Worm (Caenorhabditis elegans) whole organism, L2 larva: Measurements from ENCODE around the gene dod-6.

ENCODE experiments used
- C34F6.9 ChIP-seq: fragments of 150-350 bp; optimal IDR thresholded peaks from 2 replicates; lab custom pipeline; 2014; ENCODE audit warnings: missing biosample characterization, missing genetic modification characterization
- F13H6.1 ChIP-seq: sonication (generic microtip); optimal IDR thresholded peaks from 2 replicates; lab custom pipeline; 2016; ENCODE audit warnings: missing genetic modification characterization, missing compliant biosample characterization
- R02D3.7 ChIP-seq: fragments of 150-350 bp; optimal IDR thresholded peaks from 2 replicates; lab custom pipeline; 2014; ENCODE audit warnings: missing biosample characterization, missing genetic modification characterization
- Y55F3AM.14 ChIP-seq: fragments of 200-800 bp; sonication (Bioruptor generic); optimal IDR thresholded peaks from 2 replicates; lab custom pipeline; 2018; ENCODE audit warnings: mild to moderate bottlenecking, missing genetic modification characterization, missing compliant biosample characterization
- ZK546.5 ChIP-seq: sonication (generic microtip); optimal IDR thresholded peaks from 2 replicates; lab custom pipeline; 2017; ENCODE audit warnings: missing biosample characterization, missing genetic modification characterization
- alr-1 ChIP-seq: fragments of 150-350 bp; optimal IDR thresholded peaks from 2 replicates; lab custom pipeline; 2014; ENCODE audit warnings: missing biosample characterization, missing genetic modification characterization
- aly-2 ChIP-seq: fragments of 150-350 bp; optimal IDR thresholded peaks from 2 replicates; lab custom pipeline; 2014; ENCODE audit warnings: missing biosample characterization, missing genetic modification characterization
- ama-1 ChIP-seq: fragments of 150-350 bp; optimal IDR thresholded peaks from 2 replicates; lab custom pipeline; 2018; ENCODE audit warnings: inconsistent platforms
- blmp-1 ChIP-seq: sonication (generic microtip); optimal IDR thresholded peaks from 2 replicates; lab custom pipeline; 2017; ENCODE audit warnings: missing genetic modification characterization, mild to moderate bottlenecking, missing compliant biosample characterization, antibody characterized with exemption, moderate library complexity; ENCODE audit not compliant: insufficient read depth
- ceh-16 ChIP-seq: fragments of 150-350 bp; optimal IDR thresholded peaks from 2 replicates; lab custom pipeline; 2014; ENCODE audit warnings: missing biosample characterization, missing genetic modification characterization
- ceh-82 ChIP-seq: fragments of 150-350 bp; optimal IDR thresholded peaks from 2 replicates; lab custom pipeline; 2014; ENCODE audit warnings: missing biosample characterization, missing genetic modification characterization
- crh-2 ChIP-seq: sonication (generic microtip); optimal IDR thresholded peaks from 2 replicates; lab custom pipeline; 2017; ENCODE audit warnings: missing biosample characterization, missing genetic modification characterization
- dmd-4 ChIP-seq: sonication (generic microtip); optimal IDR thresholded peaks from 2 replicates; lab custom pipeline; 2017; ENCODE audit warnings: missing biosample characterization, missing genetic modification characterization
- egl-27 ChIP-seq: sonication (generic microtip); optimal IDR thresholded peaks from 3 replicates; lab custom pipeline; 2017; ENCODE audit warnings: missing biosample characterization, missing genetic modification reagents, missing genetic modification characterization
- elt-1 ChIP-seq: fragments of 150-350 bp; optimal IDR thresholded peaks from 2 replicates; lab custom pipeline; 2014; ENCODE audit warnings: missing biosample characterization, missing genetic modification characterization
- elt-3 ChIP-seq: sonication (generic microtip); optimal IDR thresholded peaks from 2 replicates; lab custom pipeline; 2017; ENCODE audit warnings: missing biosample characterization, missing genetic modification characterization
- fos-1 ChIP-seq: fragments of 150-350 bp; optimal IDR thresholded peaks from 2 replicates; lab custom pipeline; 2014; ENCODE audit warnings: missing biosample characterization, missing genetic modification characterization
- gmeb-1 ChIP-seq: fragments of 150-350 bp; optimal IDR thresholded peaks from 2 replicates; lab custom pipeline; 2014; ENCODE audit warnings: missing biosample characterization, missing genetic modification characterization
- lin-11 ChIP-seq: fragments of 150-350 bp; sonication (generic microtip); optimal IDR thresholded peaks from 2 replicates; lab custom pipeline; 2014; ENCODE audit warnings: missing biosample characterization, missing genetic modification characterization, inconsistent platforms, mixed read lengths
- lin-13 ChIP-seq: fragments of 150-350 bp; optimal IDR thresholded peaks from 2 replicates; lab custom pipeline; 2014; ENCODE audit warnings: missing biosample characterization, missing genetic modification reagents, missing genetic modification characterization
- lin-39 ChIP-seq: fragments of 150-350 bp; optimal IDR thresholded peaks from 2 replicates; lab custom pipeline; 2014; ENCODE audit warnings: missing biosample characterization, missing genetic modification reagents, missing genetic modification characterization
- lsy-2 ChIP-seq, 2 experiments: fragments of 150-350 bp in 1 of 2; sonication (generic microtip) in 1 of 2; optimal IDR thresholded peaks; 2 replicates each; lab custom pipeline; 2014 to 2017; ENCODE audit warnings: missing biosample characterization in 2 of 2, missing genetic modification characterization in 2 of 2
- mab-5 ChIP-seq: fragments of 150-350 bp; optimal IDR thresholded peaks from 2 replicates; lab custom pipeline; 2014; ENCODE audit warnings: missing biosample characterization, missing genetic modification characterization
- mbf-1 ChIP-seq: sonication (generic microtip); optimal IDR thresholded peaks from 2 replicates; lab custom pipeline; 2017; ENCODE audit warnings: missing biosample characterization, missing genetic modification characterization
- mdl-1 ChIP-seq, 2 experiments: fragments of 150-350 bp in 1 of 2; sonication (generic microtip) in 1 of 2; optimal IDR thresholded peaks; 2 replicates each; lab custom pipeline; 2017; ENCODE audit warnings: missing biosample characterization in 2 of 2, missing genetic modification characterization in 2 of 2
- nhr-10 ChIP-seq: sonication (generic microtip); optimal IDR thresholded peaks from 2 replicates; lab custom pipeline; 2017; ENCODE audit warnings: missing biosample characterization, missing genetic modification characterization
- nhr-11 ChIP-seq: fragments of 150-350 bp; optimal IDR thresholded peaks from 2 replicates; lab custom pipeline; 2014; ENCODE audit warnings: missing biosample characterization, missing genetic modification characterization
- nhr-12 ChIP-seq: fragments of 150-350 bp; optimal IDR thresholded peaks from 2 replicates; lab custom pipeline; 2014; ENCODE audit warnings: missing biosample characterization, missing genetic modification characterization
- nhr-129 ChIP-seq: fragments of 150-350 bp; optimal IDR thresholded peaks from 2 replicates; lab custom pipeline; 2014; ENCODE audit warnings: missing biosample characterization, missing genetic modification characterization
- nhr-25 ChIP-seq: fragments of 150-350 bp; sonication (generic microtip); optimal IDR thresholded peaks from 3 replicates; lab custom pipeline; 2014; ENCODE audit warnings: missing biosample characterization, missing genetic modification characterization
- nhr-77 ChIP-seq: fragments of 150-350 bp; optimal IDR thresholded peaks from 2 replicates; lab custom pipeline; 2014; ENCODE audit warnings: missing biosample characterization, missing genetic modification characterization
- peb-1 ChIP-seq: fragments of 150-350 bp; optimal IDR thresholded peaks from 2 replicates; lab custom pipeline; 2014; ENCODE audit warnings: missing biosample characterization, missing genetic modification characterization
- sem-4 ChIP-seq: fragments of 150-350 bp; optimal IDR thresholded peaks from 2 replicates; lab custom pipeline; 2014; ENCODE audit warnings: missing biosample characterization, missing genetic modification reagents, missing genetic modification characterization
- skn-1 ChIP-seq: sonication (generic microtip); optimal IDR thresholded peaks from 2 replicates; lab custom pipeline; 2017; ENCODE audit warnings: missing biosample characterization, missing genetic modification characterization
- sma-9 ChIP-seq, 2 experiments: fragments of 150-350 bp in 1 of 2; sonication (generic microtip) in 1 of 2; optimal IDR thresholded peaks; 2 replicates each; lab custom pipeline; 2014 to 2016; ENCODE audit warnings: missing genetic modification characterization in 2 of 2, mild to moderate bottlenecking in 1 of 2, missing biosample characterization in 1 of 2, missing compliant biosample characterization in 1 of 2, missing genetic modification reagents in 1 of 2, moderate library complexity in 1 of 2
- snpc-4 ChIP-seq: fragments of 150-350 bp; optimal IDR thresholded peaks from 2 replicates; lab custom pipeline; 2014; ENCODE audit warnings: missing biosample characterization, missing genetic modification characterization
- unc-39 ChIP-seq: fragments of 150-350 bp; optimal IDR thresholded peaks from 2 replicates; lab custom pipeline; 2014; ENCODE audit warnings: missing biosample characterization, missing genetic modification characterization
- unc-55 ChIP-seq: fragments of 150-350 bp; sonication (generic microtip); optimal IDR thresholded peaks from 3 replicates; lab custom pipeline; 2014; ENCODE audit warnings: missing biosample characterization, missing genetic modification reagents, missing genetic modification characterization
- unc-62 ChIP-seq: fragments of 150-350 bp; optimal IDR thresholded peaks from 2 replicates; lab custom pipeline; 2014; ENCODE audit warnings: missing biosample characterization, missing genetic modification reagents, missing genetic modification characterization
- zag-1 ChIP-seq: fragments of 150-350 bp; optimal IDR thresholded peaks from 2 replicates; lab custom pipeline; 2014; ENCODE audit warnings: missing biosample characterization, missing genetic modification characterization
- ztf-1 ChIP-seq: fragments of 200-800 bp; sonication (Bioruptor generic); conservative IDR thresholded peaks from 2 replicates; pipeline ENCODE4 v1.3.6; 2022; ENCODE audit warnings: missing genetic modification characterization, missing compliant biosample characterization
- ztf-11 ChIP-seq: sonication (generic microtip); optimal IDR thresholded peaks from 2 replicates; lab custom pipeline; 2017; ENCODE audit warnings: missing biosample characterization, missing genetic modification characterization
- ztf-4 ChIP-seq: fragments of 150-350 bp; optimal IDR thresholded peaks from 2 replicates; lab custom pipeline; 2014; ENCODE audit warnings: missing biosample characterization, missing genetic modification characterization

dod-6 gene

ce11 chrIII:10199052-10199451, 1.5 kb downstream of the dod-6 start, which contains the start of gene T20G5.8:
Gene T20G5.8 (plus strand): TSS chrIII:10199352.
- TF ChIP-seq F13H6.1 (tag; lab: Kevin White, UChicago) = no peak
- no peak for TF ChIP-seq nhr-11
- TF ChIP-seq sem-4 (tag; lab: Kevin White, UChicago) = no peak
- TF ChIP-seq R02D3.7 = no peak
- TF ChIP-seq skn-1 (tag; lab: Kevin White, UChicago) = no peak
- no peak for TF ChIP-seq ztf-1 (GFP tag; lab: Robert Waterston, UW)
- TF ChIP-seq aly-2 = no peak
- no peak for TF ChIP-seq elt-1 (tag; lab: Kevin White, UChicago)
- no peak for TF ChIP-seq lsy-2 (tag; optimal IDR thresholded peaks at IDR 0.05; lab: Kevin White, UChicago)
- no peak for TF ChIP-seq ceh-82 (tag; lab: Kevin White, UChicago)

ce11 chrIII:10201235-10201634, 3.7 kb downstream of the dod-6 start, which contains the start of the genes T20G5.13 and T20G5.12:
Gene T20G5.13 (minus strand): TSS chrIII:10201335.
Gene T20G5.12 (plus strand): TSS chrIII:10201604.
- TF ChIP-seq ceh-82 (tag; lab: Kevin White, UChicago) (no peak), zag-1 (tag; lab: Kevin White, UChicago) (no peak), unc-62 (GFP tag; lab: Kevin White, UChicago) (no peak), C34F6.9 (tag; lab: Kevin White, UChicago) (no peak), R02D3.7 (no peak), lin-39 (no peak), ZK546.5 (no peak), nhr-12 (no peak), crh-2 (tag; lab: Kevin White, UChicago) (no peak), dmd-4 (tag; lab: Kevin White, UChicago) (no peak), snpc-4 (tag; lab: Kevin White, UChicago) (no peak), alr-1 (no peak)

ce11 chrIII:10202391-10202790, 4.9 kb downstream of the dod-6 start:
- TF ChIP-seq nhr-77 (tag; lab: Kevin White, UChicago) = no peak
- TF ChIP-seq gmeb-1 (tag; lab: Kevin White, UChicago) = no peak
- TF ChIP-seq ztf-11 (tag; lab: Kevin White, UChicago) = no peak
- no peak for TF ChIP-seq ama-1 (lab: Kevin White, UChicago)
- no peak for TF ChIP-seq egl-27 (tag; lab: Kevin White, UChicago)
- TF ChIP-seq alr-1 = no peak
- TF ChIP-seq peb-1 (tag; lab: Kevin White, UChicago) = no peak
- TF ChIP-seq nhr-12 = no peak
- no peak for TF ChIP-seq ceh-82 (tag; lab: Kevin White, UChicago)
- TF ChIP-seq ceh-16 = no peak
- no peak for TF ChIP-seq blmp-1 (tag; lab: Kevin White, UChicago)
- no peak for TF ChIP-seq mdl-1 (tag; optimal IDR thresholded peaks at IDR 0.05; lab: Kevin White, UChicago)
- no peak for TF ChIP-seq Y55F3AM.14 (GFP tag; lab: Kevin White, UChicago)
- TF ChIP-seq lin-13 = no peak
- TF ChIP-seq sma-9 (GFP tag; optimal IDR thresholded peaks at IDR 0.05; lab: Kevin White, UChicago) = no peak
- no peak for TF ChIP-seq sma-9 (tag; optimal IDR thresholded peaks at IDR 0.05; lab: Kevin White, UChicago)
- no peak for TF ChIP-seq nhr-25
- TF ChIP-seq crh-2 (tag; lab: Kevin White, UChicago) = no peak
- TF ChIP-seq unc-55 = no peak

ce11 chrIII:10202894-10203871, 5.7 kb downstream of the dod-6 start, which contains the start of gene chc-1:
Gene chc-1 (plus strand): TSS chrIII:10203821.
- TF ChIP-seq mbf-1 (tag; lab: Kevin White, UChicago) = no peak
- TF ChIP-seq unc-62 (GFP tag; lab: Kevin White, UChicago) = no peak
- TF ChIP-seq mdl-1 (tag; optimal IDR thresholded peaks at IDR 0.05; lab: Kevin White, UChicago) = no peak
- TF ChIP-seq skn-1 (tag; lab: Kevin White, UChicago) = no peak
- TF ChIP-seq nhr-10 = no peak
- TF ChIP-seq ztf-4 (tag; lab: Kevin White, UChicago) = no peak
- TF ChIP-seq Y55F3AM.14 (GFP tag; lab: Kevin White, UChicago) = no peak
- TF ChIP-seq egl-27 (tag; lab: Kevin White, UChicago) = no peak
- TF ChIP-seq crh-2 (tag; lab: Kevin White, UChicago) = peak; percentile 19
- no peak for TF ChIP-seq lin-11 (tag; lab: Kevin White, UChicago)
- no peak for TF ChIP-seq sem-4 (tag; lab: Kevin White, UChicago)
- no peak for TF ChIP-seq ama-1 (lab: Kevin White, UChicago)
- no peak for TF ChIP-seq unc-39 (tag; lab: Kevin White, UChicago)
- no peak for TF ChIP-seq ztf-11 (tag; lab: Kevin White, UChicago)
- TF ChIP-seq R02D3.7 = no peak
- TF ChIP-seq nhr-129 (tag; lab: Kevin White, UChicago) = peak; percentile 34
- TF ChIP-seq elt-3 = no peak
- no peak for TF ChIP-seq sma-9 (GFP tag; optimal IDR thresholded peaks at IDR 0.05; lab: Kevin White, UChicago)
- TF ChIP-seq sma-9 (tag; optimal IDR thresholded peaks at IDR 0.05; lab: Kevin White, UChicago) = no peak
- TF ChIP-seq blmp-1 (tag; lab: Kevin White, UChicago) = no peak
- no peak for TF ChIP-seq aly-2
- peak; percentile 75 for TF ChIP-seq fos-1 (tag; lab: Kevin White, UChicago)
- TF ChIP-seq lin-39 = no peak
- no peak for TF ChIP-seq mab-5 (tag; lab: Kevin White, UChicago)
- no peak for TF ChIP-seq F13H6.1 (tag; lab: Kevin White, UChicago)
- TF ChIP-seq elt-1 (tag; lab: Kevin White, UChicago) = no peak
- no peak for TF ChIP-seq nhr-25
- peak in 1 of 2 experiments; percentile 31 for TF ChIP-seq lsy-2 (tag; optimal IDR thresholded peaks at IDR 0.05; lab: Kevin White, UChicago)
- peak; percentile 51 for TF ChIP-seq unc-55
